Worm (Caenorhabditis elegans) whole organism, late embryonic: Measurements from ENCODE around the gene ZK742.3.

Experiments used
- ceh-9 ChIP-seq: sonication (generic microtip); optimal IDR thresholded peaks from 2 replicates; lab custom pipeline; 2016; ENCODE audit warnings: mild to moderate bottlenecking, missing genetic modification characterization, inconsistent platforms, missing compliant biosample characterization
- gmeb-2 ChIP-seq: sonication (generic microtip); optimal IDR thresholded peaks from 2 replicates; lab custom pipeline; 2016; ENCODE audit warnings: missing genetic modification characterization, inconsistent platforms, missing compliant biosample characterization
- nhr-11 ChIP-seq: fragments of 150-350 bp; optimal IDR thresholded peaks from 2 replicates; lab custom pipeline; 2014; ENCODE audit warnings: missing biosample characterization, missing genetic modification characterization
- pha-4 ChIP-seq: fragments of 150-350 bp; optimal IDR thresholded peaks from 2 replicates; lab custom pipeline; 2018; ENCODE audit warnings: missing biosample characterization, missing genetic modification reagents, missing genetic modification characterization

DNA sequence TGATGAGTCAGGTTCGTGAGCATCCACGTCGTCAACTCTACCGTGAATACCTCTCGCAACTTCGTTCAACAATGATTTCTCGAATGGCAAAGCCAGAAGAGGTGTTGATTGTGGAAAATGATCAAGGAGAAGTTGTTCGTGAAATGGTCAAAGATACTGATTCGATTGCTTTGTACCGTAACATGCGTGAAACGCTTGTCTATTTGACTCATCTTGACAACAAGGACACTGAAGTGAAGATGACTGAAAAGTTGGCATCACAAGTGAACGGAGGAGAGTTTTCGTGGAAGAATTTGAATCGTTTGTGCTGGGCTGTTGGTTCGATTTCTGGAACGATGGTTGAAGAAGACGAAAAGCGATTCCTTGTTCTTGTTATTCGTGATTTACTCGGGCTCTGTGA lies 3.1 kb downstream of the ZK742.3 start:
- TF ChIP-seq nhr-11 (tag; lab: Kevin White, UChicago): no peak
- no peak for TF ChIP-seq ceh-9 (tag; lab: Kevin White, UChicago)
- TF ChIP-seq gmeb-2 (tag; lab: Kevin White, UChicago): no peak
- no peak for TF ChIP-seq pha-4 (tag; lab: Kevin White, UChicago)
